Fruit fly (Drosophila melanogaster) whole organism, prepupa: Measurements from ENCODE around the gene Cchl.

Experiments used
- CG10631 ChIP-seq: fragments of 200-800 bp; sonication (Bioruptor generic); optimal IDR thresholded peaks from 2 replicates; lab custom pipeline; 2016; ENCODE audit warnings: missing biosample characterization, missing genetic modification characterization
- CG10669 ChIP-seq: fragments of 200-800 bp; sonication (Bioruptor generic); optimal IDR thresholded peaks from 3 replicates; lab custom pipeline; 2018; ENCODE audit warnings: missing biosample characterization, mild to moderate bottlenecking, missing genetic modification characterization, moderate library complexity
- CG11294 ChIP-seq: fragments of 200-800 bp; sonication (Bioruptor generic); IDR thresholded peaks from 2 replicates; pipeline ENCODE4 v1.3.6; 2022; ENCODE audit warnings: missing biosample characterization, missing genetic modification characterization
- CG11762 ChIP-seq: fragments of 200-800 bp; sonication (Bioruptor generic); optimal IDR thresholded peaks from 3 replicates; lab custom pipeline; 2016; ENCODE audit warnings: missing biosample characterization, missing genetic modification characterization; ENCODE audit not compliant: insufficient read depth
- CG11902 ChIP-seq: fragments of 200-800 bp; sonication (Bioruptor generic); optimal IDR thresholded peaks from 3 replicates; lab custom pipeline; 2016; ENCODE audit warnings: missing biosample characterization, missing genetic modification characterization
- CG1621 ChIP-seq: fragments of 200-800 bp; sonication (Bioruptor generic); optimal IDR thresholded peaks from 3 replicates; lab custom pipeline; 2018; ENCODE audit warnings: missing biosample characterization, mild to moderate bottlenecking, missing genetic modification characterization
- CG16779 ChIP-seq: fragments of 200-800 bp; sonication (Bioruptor generic); optimal IDR thresholded peaks from 3 replicates; lab custom pipeline; 2017; ENCODE audit warnings: missing biosample characterization, mild to moderate bottlenecking, missing genetic modification characterization
- CG3032 ChIP-seq: fragments of 200-800 bp; optimal IDR thresholded peaks from 2 replicates; lab custom pipeline; 2019; ENCODE audit warnings: missing biosample characterization, mild to moderate bottlenecking, missing genetic modification characterization, moderate library complexity
- CG31627 ChIP-seq: fragments of 200-800 bp; sonication (Bioruptor generic); optimal IDR thresholded peaks from 3 replicates; lab custom pipeline; 2016; ENCODE audit warnings: missing biosample characterization, missing genetic modification characterization
- CG32006 ChIP-seq: fragments of 200-800 bp; sonication (Bioruptor generic); optimal IDR thresholded peaks from 3 replicates; lab custom pipeline; 2017; ENCODE audit warnings: missing biosample characterization, mild to moderate bottlenecking, missing genetic modification characterization
- CG34406 ChIP-seq: fragments of 200-800 bp; sonication (Bioruptor generic); optimal IDR thresholded peaks from 3 replicates; lab custom pipeline; 2016; ENCODE audit warnings: missing biosample characterization, missing genetic modification characterization
- CG3919 ChIP-seq: fragments of 200-800 bp; sonication (Bioruptor generic); optimal IDR thresholded peaks from 3 replicates; lab custom pipeline; 2016; ENCODE audit warnings: missing biosample characterization, missing genetic modification characterization
- CG4318 ChIP-seq: fragments of 200-800 bp; sonication (Bioruptor generic); optimal IDR thresholded peaks from 3 replicates; lab custom pipeline; 2017; ENCODE audit warnings: missing biosample characterization, mild to moderate bottlenecking, missing genetic modification characterization
- CG6163 ChIP-seq: fragments of 200-800 bp; sonication (Bioruptor generic); IDR thresholded peaks from 3 replicates; pipeline ENCODE4 v1.3.6; 2022; ENCODE audit warnings: missing biosample characterization, missing genetic modification characterization
- CG6792 ChIP-seq: fragments of 200-800 bp; sonication (Bioruptor generic); optimal IDR thresholded peaks from 3 replicates; lab custom pipeline; 2016; ENCODE audit warnings: missing biosample characterization, missing genetic modification characterization
- CG6808 ChIP-seq: fragments of 200-800 bp; sonication (Bioruptor generic); optimal IDR thresholded peaks from 3 replicates; lab custom pipeline; 2017; ENCODE audit warnings: missing biosample characterization, missing genetic modification characterization, mild to moderate bottlenecking, moderate library complexity, missing genetic modification reagents
- CG6854 ChIP-seq: fragments of 200-800 bp; sonication (Bioruptor generic); optimal IDR thresholded peaks from 2 replicates; lab custom pipeline; 2017; ENCODE audit warnings: missing biosample characterization, mild to moderate bottlenecking, missing genetic modification characterization
- CG7368 ChIP-seq: fragments of 200-800 bp; sonication (Bioruptor generic); optimal IDR thresholded peaks from 3 replicates; lab custom pipeline; 2016; ENCODE audit warnings: missing biosample characterization, missing genetic modification characterization
- CG8319 ChIP-seq: fragments of 200-800 bp; sonication (Bioruptor generic); optimal IDR thresholded peaks from 3 replicates; lab custom pipeline; 2016; ENCODE audit warnings: missing biosample characterization, missing genetic modification characterization
- CG8632 ChIP-seq: fragments of 200-800 bp; sonication (Bioruptor generic); optimal IDR thresholded peaks from 3 replicates; lab custom pipeline; 2016; ENCODE audit warnings: missing biosample characterization, missing genetic modification characterization
- CG9139 ChIP-seq: fragments of 200-800 bp; sonication (Bioruptor generic); optimal IDR thresholded peaks from 3 replicates; lab custom pipeline; 2017; ENCODE audit warnings: missing biosample characterization, mild to moderate bottlenecking, missing genetic modification characterization
- Eip75B ChIP-seq: fragments of 200-800 bp; sonication (Bioruptor generic); optimal IDR thresholded peaks from 3 replicates; lab custom pipeline; 2016; ENCODE audit warnings: missing biosample characterization, missing genetic modification characterization
- Eip78C ChIP-seq: fragments of 200-800 bp; sonication (Bioruptor generic); peaks from one replicate; lab custom pipeline; 2016; ENCODE audit warnings: missing biosample characterization, missing genetic modification characterization
- Eip93F ChIP-seq: fragments of 200-800 bp; sonication (Bioruptor generic); optimal IDR thresholded peaks from 2 replicates; lab custom pipeline; 2016; ENCODE audit warnings: missing biosample characterization, mild to moderate bottlenecking, missing genetic modification characterization
- Ets21C ChIP-seq: fragments of 200-800 bp; sonication (Bioruptor generic); optimal IDR thresholded peaks from 3 replicates; lab custom pipeline; 2016; ENCODE audit warnings: missing biosample characterization, missing genetic modification characterization
- Ets96B ChIP-seq: fragments of 200-800 bp; optimal IDR thresholded peaks from 2 replicates; lab custom pipeline; 2019; ENCODE audit warnings: missing biosample characterization, mild to moderate bottlenecking, missing genetic modification characterization, moderate library complexity
- Gug ChIP-seq: fragments of 200-800 bp; sonication (Bioruptor generic); IDR thresholded peaks from 2 replicates; pipeline ENCODE4 v1.3.6; 2022; ENCODE audit warnings: missing biosample characterization, missing genetic modification characterization
- Hr38 ChIP-seq: sonication (Bioruptor generic); optimal IDR thresholded peaks from 2 replicates; lab custom pipeline; 2016; ENCODE audit warnings: missing biosample characterization, missing genetic modification characterization
- Hr4 ChIP-seq: fragments of 200-800 bp; sonication (Bioruptor generic); optimal IDR thresholded peaks from 3 replicates; lab custom pipeline; 2016; ENCODE audit warnings: missing biosample characterization, missing genetic modification characterization
- Lpt ChIP-seq: fragments of 200-800 bp; sonication (Bioruptor generic); optimal IDR thresholded peaks from 3 replicates; lab custom pipeline; 2016; ENCODE audit warnings: missing biosample characterization, missing genetic modification characterization
- Met ChIP-seq: fragments of 200-800 bp; sonication (Bioruptor generic); optimal IDR thresholded peaks from 3 replicates; lab custom pipeline; 2016; ENCODE audit warnings: missing biosample characterization, missing genetic modification characterization
- OdsH ChIP-seq: fragments of 200-800 bp; sonication (Bioruptor generic); optimal IDR thresholded peaks from 3 replicates; lab custom pipeline; 2016; ENCODE audit warnings: missing biosample characterization, missing genetic modification characterization
- Smox ChIP-seq: fragments of 200-800 bp; sonication (Bioruptor generic); optimal IDR thresholded peaks from 3 replicates; lab custom pipeline; 2016; ENCODE audit warnings: missing biosample characterization, missing genetic modification characterization
- Sox15 ChIP-seq: fragments of 200-800 bp; sonication (Bioruptor generic); optimal IDR thresholded peaks from 3 replicates; lab custom pipeline; 2016; ENCODE audit warnings: missing biosample characterization, missing genetic modification characterization
- achi ChIP-seq: fragments of 200-800 bp; sonication (Bioruptor generic); optimal IDR thresholded peaks from 3 replicates; lab custom pipeline; 2016; ENCODE audit warnings: missing biosample characterization, missing genetic modification characterization
- acj6 ChIP-seq: fragments of 200-800 bp; sonication (Bioruptor generic); optimal IDR thresholded peaks from 3 replicates; lab custom pipeline; 2016; ENCODE audit warnings: missing biosample characterization, missing genetic modification characterization
- cyc ChIP-seq: fragments of 200-800 bp; sonication (Bioruptor generic); optimal IDR thresholded peaks from 3 replicates; lab custom pipeline; 2016; ENCODE audit warnings: missing biosample characterization, missing genetic modification characterization
- dac ChIP-seq: fragments of 200-800 bp; sonication (Bioruptor generic); optimal IDR thresholded peaks from 2 replicates; lab custom pipeline; 2017; ENCODE audit warnings: missing biosample characterization, mild to moderate bottlenecking, missing genetic modification characterization
- dsx ChIP-seq: fragments of 200-800 bp; optimal IDR thresholded peaks from 3 replicates; lab custom pipeline; 2019; ENCODE audit warnings: missing biosample characterization, mild to moderate bottlenecking, missing genetic modification characterization, moderate library complexity; ENCODE audit not compliant: poor library complexity, severe bottlenecking
- eg ChIP-seq: fragments of 200-800 bp; sonication (Bioruptor generic); IDR thresholded peaks from 3 replicates; pipeline ENCODE4 v1.3.6; 2022; ENCODE audit warnings: missing biosample characterization, missing genetic modification characterization
- esn ChIP-seq: fragments of 200-800 bp; sonication (Bioruptor generic); optimal IDR thresholded peaks from 2 replicates; lab custom pipeline; 2016; ENCODE audit warnings: missing biosample characterization, mild to moderate bottlenecking, missing genetic modification characterization, moderate library complexity
- fkh ChIP-seq: fragments of 200-800 bp; sonication (Bioruptor generic); optimal IDR thresholded peaks from 3 replicates; lab custom pipeline; 2017; ENCODE audit warnings: missing biosample characterization, mild to moderate bottlenecking, missing genetic modification characterization, moderate library complexity
- net ChIP-seq: fragments of 200-800 bp; sonication (Bioruptor generic); optimal IDR thresholded peaks from 3 replicates; lab custom pipeline; 2016; ENCODE audit warnings: missing biosample characterization, missing genetic modification characterization
- pdm3 ChIP-seq: fragments of 200-800 bp; sonication (Bioruptor generic); optimal IDR thresholded peaks from 3 replicates; lab custom pipeline; 2016; ENCODE audit warnings: missing biosample characterization, missing genetic modification characterization
- salr ChIP-seq, 2 experiments: fragments of 200-800 bp; sonication (Bioruptor generic); optimal IDR thresholded peaks; 3 replicates each; lab custom pipeline; 2016 to 2018; ENCODE audit warnings: missing biosample characterization in 2 of 2, missing genetic modification characterization in 2 of 2, mild to moderate bottlenecking in 1 of 2
- spab ChIP-seq: fragments of 200-800 bp; sonication (Bioruptor generic); optimal IDR thresholded peaks from 2 replicates; lab custom pipeline; 2017; ENCODE audit warnings: missing biosample characterization, mild to moderate bottlenecking, missing genetic modification characterization, missing genetic modification reagents
- ss ChIP-seq, 2 experiments: fragments of 200-800 bp; sonication (Bioruptor generic); optimal IDR thresholded peaks; 2 replicates in 1 of 2; 3 replicates in 1 of 2; lab custom pipeline; 2017 to 2018; ENCODE audit warnings: mild to moderate bottlenecking in 2 of 2, missing biosample characterization in 2 of 2, missing genetic modification characterization in 2 of 2, moderate library complexity in 1 of 2
- svp ChIP-seq: fragments of 200-800 bp; sonication (Bioruptor generic); peaks from one replicate; lab custom pipeline; 2016; ENCODE audit warnings: missing biosample characterization, missing genetic modification characterization
- topi ChIP-seq: fragments of 200-800 bp; sonication (Bioruptor generic); optimal IDR thresholded peaks from 3 replicates; lab custom pipeline; 2016; ENCODE audit warnings: missing biosample characterization, missing genetic modification characterization
- vri ChIP-seq: fragments of 200-800 bp; sonication (Bioruptor generic); optimal IDR thresholded peaks from 3 replicates; lab custom pipeline; 2016; ENCODE audit warnings: missing biosample characterization, mild to moderate bottlenecking, missing genetic modification characterization

The Cchl gene

dm6 chr3R:22026922-22027742, at the start of gene Cchl, which contains the start of gene ND-42:
TSS of gene Cchl (minus strand) at chr3R:22027480.
TSS of gene ND-42 (plus strand) at chr3R:22027709.
- TF ChIP-seq CG1621 (tag; lab: Kevin White, UChicago) (no peak), OdsH (GFP tag; lab: Kevin White, UChicago) (no peak), CG6808 (GFP tag; lab: Kevin White, UChicago) (peak; percentile 77), Met (GFP tag; lab: Kevin White, UChicago) (no peak), CG34406 (GFP tag; lab: Kevin White, UChicago) (peak; percentile 80), vri (GFP tag; lab: Kevin White, UChicago) (peak; percentile 60), dac (no peak), CG6792 (GFP tag; lab: Kevin White, UChicago) (peak; percentile 76), ss (GFP tag; optimal IDR thresholded peaks at IDR 0.05; lab: Kevin White, UChicago) (peak in 1 of 2 experiments; percentile 71), Eip75B (peak; percentile 82), salr (GFP tag; optimal IDR thresholded peaks at IDR 0.05; lab: Kevin White, UChicago) (no peak), CG11762 (GFP tag; lab: Kevin White, UChicago) (peak; percentile 45), spab (GFP tag; lab: Kevin White, UChicago) (no peak), svp (no peak), cyc (GFP tag; lab: Kevin White, UChicago) (peak; percentile 81), Hr38 (GFP tag; lab: Kevin White, UChicago) (peak; percentile 54), Hr4 (GFP tag; lab: Kevin White, UChicago) (no peak), Ets21C (GFP tag; lab: Kevin White, UChicago) (peak; percentile 57), achi (GFP tag; lab: Kevin White, UChicago) (peak; percentile 80), CG11294 (GFP tag; lab: Robert Waterston, UW) (peak; percentile 50; the same call in 1 of the 2 replicates), CG8632 (peak; percentile 75), Eip78C (GFP tag; lab: Kevin White, UChicago) (peak; percentile 95), Sox15 (peak; percentile 69), CG10631 (GFP tag; lab: Kevin White, UChicago) (peak; percentile 87), CG16779 (tag; lab: Kevin White, UChicago) (no peak), CG3032 (peak; percentile 81), CG11902 (GFP tag; lab: Kevin White, UChicago) (peak; percentile 57), CG32006 (no peak), Smox (GFP tag; lab: Kevin White, UChicago) (no peak), CG4318 (GFP tag; lab: Kevin White, UChicago) (no peak), Eip93F (GFP tag; lab: Kevin White, UChicago) (no peak), eg (peak; percentile 81), CG3919 (GFP tag; lab: Kevin White, UChicago) (peak; percentile 80), CG31627 (GFP tag; lab: Kevin White, UChicago) (peak; percentile 86), CG9139 (GFP tag; lab: Kevin White, UChicago) (no peak), CG7368 (GFP tag; lab: Kevin White, UChicago) (peak; percentile 61), Lpt (GFP tag; lab: Kevin White, UChicago) (peak; percentile 53), Ets96B (tag; lab: Kevin White, UChicago) (peak; percentile 71), topi (GFP tag; lab: Kevin White, UChicago) (peak; percentile 79), acj6 (GFP tag; lab: Kevin White, UChicago) (peak; percentile 85), CG6854 (GFP tag; lab: Kevin White, UChicago) (peak; percentile 16), dsx (peak; percentile 51), net (peak; percentile 82), fkh (no peak), pdm3 (peak; percentile 80), CG10669 (GFP tag; lab: Kevin White, UChicago) (no peak), esn (GFP tag; lab: Kevin White, UChicago) (peak; percentile 88), CG8319 (GFP tag; lab: Kevin White, UChicago) (peak; percentile 69), CG6163 (GFP tag; lab: Robert Waterston, UW) (peak; percentile 74; the same call in 2 of the 3 replicates), Gug (GFP tag; lab: Robert Waterston, UW) (peak; percentile 48)
